Worm (Caenorhabditis elegans): ENCODE data around the gene F54A3.5.

ce11 chrII:2175367-2175766 is 50.1 kb downstream of the F54A3.5 start, which contains the start of gene C33C12.7:
- TF ChIP-seq fkh-10 (GFP tag; optimal IDR thresholded peaks at IDR 0.05) (no peak), F16B12.6 (tag; optimal IDR thresholded peaks at IDR 0.05) (no peak), ces-1 (GFP tag; optimal IDR thresholded peaks at IDR 0.05) (no peak), zag-1 (tag; optimal IDR thresholded peaks at IDR 0.05) (no peak), skn-1 (tag; optimal IDR thresholded peaks at IDR 0.05) (no peak), sptf-1 (tag; optimal IDR thresholded peaks at IDR 0.05) (no peak), C04F5.9 (tag; optimal IDR thresholded peaks at IDR 0.05) (no peak), lsy-2 (tag; optimal IDR thresholded peaks at IDR 0.05) (no peak)

Measured in whole organism, L1 larva.